Worm (Caenorhabditis elegans) whole organism, mixed stage, embryonic: ENCODE results near the gene srw-57.

Source experiments
- M03D4.4 ChIP-seq: sonication (generic microtip); optimal IDR thresholded peaks from 2 replicates; lab custom pipeline; 2017; ENCODE audit warnings: mild to moderate bottlenecking, missing genetic modification characterization, missing compliant biosample characterization
- bed-3 ChIP-seq: fragments of 200-800 bp; sonication (Bioruptor generic); optimal IDR thresholded peaks from 3 replicates; lab custom pipeline; 2018; ENCODE audit warnings: mild to moderate bottlenecking, missing genetic modification characterization, moderate library complexity, missing compliant biosample characterization
- blmp-1 ChIP-seq: fragments of 150-350 bp; optimal IDR thresholded peaks from 2 replicates; lab custom pipeline; 2014; ENCODE audit warnings: missing biosample characterization, missing genetic modification characterization
- ceh-43 ChIP-seq: fragments of 200-800 bp; sonication (Bioruptor generic); optimal IDR thresholded peaks from 2 replicates; lab custom pipeline; 2018; ENCODE audit warnings: mild to moderate bottlenecking, missing genetic modification characterization, moderate library complexity, missing compliant biosample characterization
- ceh-83 ChIP-seq: fragments of 200-800 bp; sonication (Bioruptor generic); optimal IDR thresholded peaks from 2 replicates; lab custom pipeline; 2018; ENCODE audit warnings: mild to moderate bottlenecking, missing genetic modification characterization, missing compliant biosample characterization
- ces-1 ChIP-seq: fragments of 150-350 bp; optimal IDR thresholded peaks from 2 replicates; lab custom pipeline; 2014; ENCODE audit warnings: missing biosample characterization, missing genetic modification reagents, missing genetic modification characterization
- cnd-1 ChIP-seq: fragments of 200-800 bp; sonication (Bioruptor generic); optimal IDR thresholded peaks from 2 replicates; lab custom pipeline; 2018; ENCODE audit warnings: mild to moderate bottlenecking, missing genetic modification characterization, missing compliant biosample characterization
- elt-1 ChIP-seq: sonication (generic microtip); optimal IDR thresholded peaks from 2 replicates; lab custom pipeline; 2017; ENCODE audit warnings: missing genetic modification characterization, mild to moderate bottlenecking, missing compliant biosample characterization, antibody characterized with exemption, moderate library complexity, borderline replicate concordance; ENCODE audit not compliant: insufficient read depth
- elt-3 ChIP-seq: fragments of 150-350 bp; optimal IDR thresholded peaks from 2 replicates; lab custom pipeline; 2014; ENCODE audit warnings: missing biosample characterization, missing genetic modification characterization
- flh-1 ChIP-seq: fragments of 200-800 bp; sonication (Bioruptor generic); optimal IDR thresholded peaks from 2 replicates; lab custom pipeline; 2018; ENCODE audit warnings: mild to moderate bottlenecking, missing genetic modification characterization, moderate library complexity, missing compliant biosample characterization
- ham-2 ChIP-seq: fragments of 200-800 bp; sonication (Bioruptor generic); optimal IDR thresholded peaks from 2 replicates; lab custom pipeline; 2018; ENCODE audit warnings: mild to moderate bottlenecking, missing genetic modification characterization, missing compliant biosample characterization
- hlh-1 ChIP-seq: fragments of 150-350 bp; optimal IDR thresholded peaks from 2 replicates; lab custom pipeline; 2014; ENCODE audit warnings: missing biosample characterization, missing genetic modification reagents, missing genetic modification characterization
- lin-13 ChIP-seq: fragments of 150-350 bp; optimal IDR thresholded peaks from 2 replicates; lab custom pipeline; 2014; ENCODE audit warnings: missing biosample characterization, missing genetic modification characterization
- lin-32 ChIP-seq: fragments of 200-800 bp; sonication (Bioruptor generic); optimal IDR thresholded peaks from 2 replicates; lab custom pipeline; 2018; ENCODE audit warnings: mild to moderate bottlenecking, missing genetic modification characterization, missing compliant biosample characterization
- lsy-2 ChIP-seq: fragments of 150-350 bp; optimal IDR thresholded peaks from 2 replicates; lab custom pipeline; 2014; ENCODE audit warnings: missing biosample characterization, missing genetic modification characterization
- mab-5 ChIP-seq: fragments of 150-350 bp; optimal IDR thresholded peaks from 2 replicates; lab custom pipeline; 2014; ENCODE audit warnings: missing biosample characterization, missing genetic modification characterization
- mep-1 ChIP-seq: fragments of 150-350 bp; optimal IDR thresholded peaks from 2 replicates; lab custom pipeline; 2017; ENCODE audit warnings: missing biosample characterization, missing genetic modification reagents, missing genetic modification characterization, inconsistent platforms
- mls-2 ChIP-seq: sonication (generic microtip); optimal IDR thresholded peaks from 2 replicates; lab custom pipeline; 2016; ENCODE audit warnings: mild to moderate bottlenecking, missing genetic modification characterization, moderate library complexity, missing compliant biosample characterization
- nhr-12 ChIP-seq: fragments of 150-350 bp; optimal IDR thresholded peaks from 2 replicates; lab custom pipeline; 2014; ENCODE audit warnings: missing biosample characterization, missing genetic modification characterization
- nhr-2 ChIP-seq: fragments of 150-350 bp; optimal IDR thresholded peaks from 2 replicates; lab custom pipeline; 2014; ENCODE audit warnings: missing biosample characterization, missing genetic modification characterization
- nhr-237 ChIP-seq: fragments of 150-350 bp; optimal IDR thresholded peaks from 2 replicates; lab custom pipeline; 2014; ENCODE audit warnings: missing biosample characterization, missing genetic modification characterization
- sem-2 ChIP-seq: fragments of 200-800 bp; sonication (Bioruptor generic); optimal IDR thresholded peaks from 2 replicates; lab custom pipeline; 2018; ENCODE audit warnings: mild to moderate bottlenecking, missing genetic modification characterization, missing compliant biosample characterization
- snpc-4 ChIP-seq: fragments of 150-350 bp; optimal IDR thresholded peaks from 2 replicates; lab custom pipeline; 2014; ENCODE audit warnings: missing biosample characterization, missing genetic modification characterization
- tbx-8 ChIP-seq: fragments of 200-800 bp; sonication (Bioruptor generic); optimal IDR thresholded peaks from 2 replicates; lab custom pipeline; 2018; ENCODE audit warnings: mild to moderate bottlenecking, missing genetic modification characterization, moderate library complexity, missing compliant biosample characterization
- unc-120 ChIP-seq: sonication (generic microtip); optimal IDR thresholded peaks from 2 replicates; lab custom pipeline; 2017; ENCODE audit warnings: missing genetic modification characterization, missing compliant biosample characterization; ENCODE audit not compliant: poor library complexity, severe bottlenecking
- unc-62 ChIP-seq: fragments of 150-350 bp; optimal IDR thresholded peaks from 2 replicates; lab custom pipeline; 2014; ENCODE audit warnings: missing biosample characterization, missing genetic modification reagents, missing genetic modification characterization
- ztf-11 ChIP-seq: fragments of 150-350 bp; optimal IDR thresholded peaks from 2 replicates; lab custom pipeline; 2014; ENCODE audit warnings: missing biosample characterization, missing genetic modification characterization

srw-57 gene

DNA sequence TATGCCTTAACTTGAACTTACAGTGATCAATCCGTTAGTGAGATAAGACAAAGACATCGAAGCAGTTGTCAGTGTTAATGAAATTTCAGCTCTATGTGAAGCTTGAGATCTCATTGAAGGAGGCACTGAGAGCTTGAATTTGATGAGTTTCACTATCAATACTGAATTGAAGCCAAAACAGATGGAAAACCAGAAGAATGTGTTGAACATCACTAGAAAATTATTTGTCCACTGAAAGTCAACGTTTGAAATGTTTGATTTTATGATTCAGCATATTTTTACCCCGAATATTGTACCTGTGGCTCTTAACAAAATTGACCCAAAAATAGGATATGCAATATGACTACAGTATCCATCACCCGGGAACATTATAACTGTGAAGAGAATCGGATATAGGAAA lies 16.0 kb upstream of the srw-57 start:
- TF ChIP-seq hlh-1 = no peak
- no peak for TF ChIP-seq unc-62 (GFP tag; lab: Kevin White, UChicago)
- no peak for TF ChIP-seq lin-32 (GFP tag; lab: Kevin White, UChicago)
- no peak for TF ChIP-seq cnd-1 (tag; lab: Kevin White, UChicago)
- TF ChIP-seq lin-13 (tag; lab: Kevin White, UChicago) = no peak
- TF ChIP-seq blmp-1 (tag; lab: Kevin White, UChicago) = no peak
- TF ChIP-seq nhr-12 (tag; lab: Kevin White, UChicago) = no peak
- no peak for TF ChIP-seq elt-3 (tag; lab: Kevin White, UChicago)
- no peak for TF ChIP-seq ceh-83 (GFP tag; lab: Kevin White, UChicago)
- TF ChIP-seq snpc-4 (tag; lab: Kevin White, UChicago) = no peak
- TF ChIP-seq mls-2 (tag; lab: Kevin White, UChicago) = no peak

DNA sequence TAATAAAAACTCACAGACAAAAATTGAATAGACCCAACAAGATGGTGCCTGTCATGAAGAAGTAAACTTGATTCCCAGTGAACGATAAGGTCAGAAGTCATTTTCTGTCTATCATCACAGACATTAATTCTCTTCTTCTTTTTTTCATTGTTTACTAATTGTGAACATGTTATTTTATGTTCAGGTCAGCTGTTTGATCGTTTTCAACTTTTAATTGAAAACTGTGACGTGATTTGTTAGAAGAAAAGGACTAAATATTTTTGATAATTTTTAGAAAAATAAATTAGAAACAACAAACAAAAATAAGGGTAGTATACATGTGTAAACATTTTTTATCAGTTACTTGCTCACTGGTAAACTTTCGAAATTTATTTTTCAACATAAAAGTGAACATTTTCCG lies 14.8 kb upstream of the srw-57 start, which contains the start of gene F36G9.7:
Gene F36G9.7, minus strand, starts transcription at position 101 of the 400 bp plus-strand sequence.
- TF ChIP-seq unc-62 (GFP tag; lab: Kevin White, UChicago) = no peak
- TF ChIP-seq hlh-1 = no peak
- TF ChIP-seq sem-2 (GFP tag; lab: Kevin White, UChicago) = no peak
- TF ChIP-seq tbx-8 (GFP tag; lab: Kevin White, UChicago) = no peak
- no peak for TF ChIP-seq elt-1 (tag; lab: Kevin White, UChicago)
- TF ChIP-seq lin-13 (tag; lab: Kevin White, UChicago) = no peak
- no peak for TF ChIP-seq mab-5 (tag; lab: Kevin White, UChicago)
- no peak for TF ChIP-seq nhr-237 (tag; lab: Kevin White, UChicago)
- TF ChIP-seq ztf-11 (tag; lab: Kevin White, UChicago) = no peak
- TF ChIP-seq ces-1 (GFP tag; lab: Kevin White, UChicago) = no peak
- no peak for TF ChIP-seq mep-1 (tag; lab: Kevin White, UChicago)
- TF ChIP-seq ceh-43 (GFP tag; lab: Kevin White, UChicago) = no peak
- no peak for TF ChIP-seq ham-2 (GFP tag; lab: Kevin White, UChicago)
- no peak for TF ChIP-seq elt-3 (tag; lab: Kevin White, UChicago)
- no peak for TF ChIP-seq lin-32 (GFP tag; lab: Kevin White, UChicago)
- no peak for TF ChIP-seq bed-3 (GFP tag; lab: Kevin White, UChicago)
- TF ChIP-seq nhr-2 = no peak
- TF ChIP-seq lsy-2 (tag; lab: Kevin White, UChicago) = no peak
- no peak for TF ChIP-seq flh-1 (GFP tag; lab: Kevin White, UChicago)
- no peak for TF ChIP-seq M03D4.4 (tag; lab: Kevin White, UChicago)

DNA sequence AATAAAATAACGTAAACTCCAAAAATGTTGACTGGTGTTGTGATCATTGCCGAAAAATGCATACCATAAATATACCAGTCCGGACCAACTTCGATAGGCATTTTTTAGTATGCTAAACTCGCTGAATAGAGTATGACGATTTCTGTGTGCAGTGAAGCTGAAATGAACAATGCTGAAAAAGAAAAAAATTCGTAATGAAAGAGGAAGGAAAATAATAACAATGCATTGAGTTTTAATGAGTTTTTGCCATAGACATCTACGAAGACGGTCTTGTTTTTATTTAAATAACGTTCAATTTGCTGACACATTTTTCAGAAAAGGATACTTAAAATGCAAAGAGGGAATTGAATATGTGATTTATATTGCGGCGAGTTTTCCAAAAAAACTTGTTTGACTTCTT lies 12.7 kb upstream of the srw-57 start, which contains the start of gene sri-1:
Gene sri-1, minus strand, starts transcription at position 101 of the 400 bp plus-strand sequence.
- no peak for TF ChIP-seq nhr-12 (tag; lab: Kevin White, UChicago)
- no peak for TF ChIP-seq ceh-43 (GFP tag; lab: Kevin White, UChicago)
- TF ChIP-seq ceh-83 (GFP tag; lab: Kevin White, UChicago) = no peak
- TF ChIP-seq unc-120 (tag; lab: Kevin White, UChicago) = no peak
- no peak for TF ChIP-seq lin-13 (tag; lab: Kevin White, UChicago)
- no peak for TF ChIP-seq nhr-2
- TF ChIP-seq elt-1 (tag; lab: Kevin White, UChicago) = no peak
- TF ChIP-seq sem-2 (GFP tag; lab: Kevin White, UChicago) = no peak

DNA sequence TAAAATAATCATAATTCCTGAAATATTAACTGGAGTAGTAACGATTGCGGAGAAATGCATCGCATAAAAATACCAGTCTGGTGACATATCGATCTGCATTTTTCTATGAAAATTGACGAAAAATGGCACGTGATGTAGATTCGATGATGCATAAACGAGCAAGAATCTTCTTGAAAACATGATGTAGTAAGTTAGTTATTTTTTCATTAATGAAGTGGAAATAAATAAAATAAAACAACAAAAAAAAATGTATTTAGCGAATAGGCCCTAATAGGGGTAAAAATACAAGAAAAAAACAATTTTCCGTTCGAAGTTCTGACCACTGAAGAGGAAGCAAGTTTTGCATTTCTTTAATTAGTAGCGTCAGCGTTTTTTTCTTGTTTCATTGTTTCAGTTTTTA lies 10.3 kb upstream of the srw-57 start, which contains the start of gene sri-2:
Gene sri-2, minus strand, starts transcription at position 101 of the 400 bp plus-strand sequence.
- no peak for TF ChIP-seq lsy-2 (tag; lab: Kevin White, UChicago)
- TF ChIP-seq, all 35 proteins: peak for 0

DNA sequence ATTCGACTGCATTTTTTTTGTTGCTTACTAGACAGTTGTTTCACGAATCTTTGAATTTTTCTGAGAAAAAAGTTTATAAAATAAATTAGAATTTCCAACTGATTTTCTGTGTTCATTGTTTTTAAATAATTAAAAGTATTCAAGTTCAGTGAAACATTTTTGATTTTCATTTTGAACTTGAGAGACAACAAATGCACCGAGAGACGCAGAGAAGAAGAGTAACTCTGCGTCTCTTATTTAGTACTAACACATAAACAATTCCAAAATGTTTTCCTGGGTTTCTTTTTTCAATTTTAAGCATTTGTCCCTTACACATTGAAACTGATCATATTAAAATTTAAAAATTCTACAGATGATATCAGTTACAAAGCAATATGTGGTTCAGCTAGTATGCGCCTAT lies 4.6 kb upstream of the srw-57 start:
- TF ChIP-seq elt-1 (tag; lab: Kevin White, UChicago) (no peak), bed-3 (GFP tag; lab: Kevin White, UChicago) (no peak), ztf-11 (tag; lab: Kevin White, UChicago) (no peak), snpc-4 (tag; lab: Kevin White, UChicago) (no peak), ceh-43 (GFP tag; lab: Kevin White, UChicago) (no peak), M03D4.4 (tag; lab: Kevin White, UChicago) (no peak), sem-2 (GFP tag; lab: Kevin White, UChicago) (no peak), nhr-2 (no peak), lin-13 (tag; lab: Kevin White, UChicago) (no peak), nhr-12 (tag; lab: Kevin White, UChicago) (no peak), mls-2 (tag; lab: Kevin White, UChicago) (no peak), nhr-237 (tag; lab: Kevin White, UChicago) (no peak)
